ENCODE assay signal across 8 worm cellular contexts in genomic region chrII:3547282-3547681, ce11.
TF ChIP-seq lines count a peak whose summit lies in the region.

No protein-coding gene starts in this region.

TF ChIP-seq in whole organism, L1 larva, 84 proteins besides CTCF, POLR2A, EP300 and RAD21 (continues in another document):
- TF ChIP-seq snu-23 (GFP tag; optimal IDR thresholded peaks at IDR 0.05; lab: Kevin White, UChicago) (no peak), lin-13 (GFP tag; optimal IDR thresholded peaks at IDR 0.05; lab: Kevin White, UChicago) (no peak), nhr-19 (GFP tag; conservative IDR thresholded peaks at IDR 0.05; lab: Robert Waterston, UW) (no peak), dsc-1 (tag; optimal IDR thresholded peaks at IDR 0.05; lab: Kevin White, UChicago) (no peak), ama-1 (optimal IDR thresholded peaks at IDR 0.05; lab: Kevin White, UChicago) (no peak), alr-1 (tag; optimal IDR thresholded peaks at IDR 0.05; lab: Kevin White, UChicago; ENCODE audit: borderline replicate concordance) (no peak), nhr-12 (tag; optimal IDR thresholded peaks at IDR 0.05; lab: Kevin White, UChicago) (no peak), tbx-2 (tag; optimal IDR thresholded peaks at IDR 0.05; lab: Kevin White, UChicago) (no peak), nhr-77 (tag; optimal IDR thresholded peaks at IDR 0.05; lab: Kevin White, UChicago) (no peak), nhr-11 (tag; optimal IDR thresholded peaks at IDR 0.05; lab: Kevin White, UChicago) (no peak), nhr-84 (tag; optimal IDR thresholded peaks at IDR 0.05; lab: Kevin White, UChicago) (no peak), sptf-1 (tag; optimal IDR thresholded peaks at IDR 0.05; lab: Kevin White, UChicago) (no peak)

TF ChIP-seq in whole organism, L2 larva, 48 proteins besides CTCF, POLR2A, EP300 and RAD21 (continues in another document):
- TF ChIP-seq ztf-11 (tag; optimal IDR thresholded peaks at IDR 0.05; lab: Kevin White, UChicago), result no peak
- peak; percentile 46 for TF ChIP-seq mab-5 (tag; optimal IDR thresholded peaks at IDR 0.05; lab: Kevin White, UChicago)
- peak; percentile 16 for TF ChIP-seq snpc-4 (tag; optimal IDR thresholded peaks at IDR 0.05; lab: Kevin White, UChicago)
- peak; percentile 66 for TF ChIP-seq C34F6.9 (tag; optimal IDR thresholded peaks at IDR 0.05; lab: Kevin White, UChicago)
- TF ChIP-seq elt-3 (tag; optimal IDR thresholded peaks at IDR 0.05; lab: Kevin White, UChicago), result no peak
- peak; percentile 42 for TF ChIP-seq zag-1 (tag; optimal IDR thresholded peaks at IDR 0.05; lab: Kevin White, UChicago)
- peak; percentile 40 for TF ChIP-seq nhr-129 (tag; optimal IDR thresholded peaks at IDR 0.05; lab: Kevin White, UChicago)
- TF ChIP-seq elt-1 (tag; optimal IDR thresholded peaks at IDR 0.05; lab: Kevin White, UChicago), result no peak
- no peak for TF ChIP-seq dmd-4 (tag; optimal IDR thresholded peaks at IDR 0.05; lab: Kevin White, UChicago)
- TF ChIP-seq aly-2 (tag; optimal IDR thresholded peaks at IDR 0.05; lab: Kevin White, UChicago), result no peak
- TF ChIP-seq unc-55 (GFP tag; optimal IDR thresholded peaks at IDR 0.05; lab: Kevin White, UChicago), result peak; percentile 66
- TF ChIP-seq mdl-1 (tag; optimal IDR thresholded peaks at IDR 0.05; lab: Kevin White, UChicago), result peak in 1 of 2 experiments; percentile 38

TF ChIP-seq in whole organism, L3 larva, 47 proteins besides CTCF, POLR2A, EP300 and RAD21 (continues in another document):
- TF ChIP-seq hmg-11 (tag; optimal IDR thresholded peaks at IDR 0.05; lab: Kevin White, UChicago), result peak; percentile 81
- peak; percentile 23 for TF ChIP-seq elt-1 (tag; optimal IDR thresholded peaks at IDR 0.05; lab: Kevin White, UChicago)
- peak; percentile 29 for TF ChIP-seq nhr-23 (tag; optimal IDR thresholded peaks at IDR 0.05; lab: Kevin White, UChicago)
- no peak for TF ChIP-seq mdl-1 (tag; optimal IDR thresholded peaks at IDR 0.05; lab: Kevin White, UChicago)
- TF ChIP-seq fkh-2 (tag; optimal IDR thresholded peaks at IDR 0.05; lab: Kevin White, UChicago), result no peak
- TF ChIP-seq elt-3 (tag; optimal IDR thresholded peaks at IDR 0.05; lab: Kevin White, UChicago), result no peak
- peak; percentile 70 for TF ChIP-seq nfya-1 (tag; optimal IDR thresholded peaks at IDR 0.05; lab: Kevin White, UChicago; ENCODE audit: insufficient read depth)
- peak; percentile 81 for TF ChIP-seq lin-15B (tag; optimal IDR thresholded peaks at IDR 0.05; lab: Kevin White, UChicago)
- no peak for TF ChIP-seq daf-12 (tag; optimal IDR thresholded peaks at IDR 0.05; lab: Kevin White, UChicago)
- TF ChIP-seq lin-39 (tag; optimal IDR thresholded peaks at IDR 0.05; lab: Kevin White, UChicago), result peak; percentile 71
- no peak for TF ChIP-seq unc-39 (tag; optimal IDR thresholded peaks at IDR 0.05; lab: Kevin White, UChicago)
- no peak for TF ChIP-seq zag-1 (tag; optimal IDR thresholded peaks at IDR 0.05; lab: Kevin White, UChicago)

TF ChIP-seq in whole organism, L4 larva, 104 proteins besides CTCF, POLR2A, EP300 and RAD21 (continues in another document):
- no peak for TF ChIP-seq jun-1 (tag; optimal IDR thresholded peaks at IDR 0.05; lab: Kevin White, UChicago)
- TF ChIP-seq fkh-10 (GFP tag; optimal IDR thresholded peaks at IDR 0.05; lab: Kevin White, UChicago), result peak; percentile 22
- TF ChIP-seq sdz-12 (GFP tag; optimal IDR thresholded peaks at IDR 0.05; lab: Kevin White, UChicago), result no peak
- TF ChIP-seq nhr-111 (GFP tag; optimal IDR thresholded peaks at IDR 0.05; lab: Kevin White, UChicago), result no peak
- no peak for TF ChIP-seq zfp-2 (tag; optimal IDR thresholded peaks at IDR 0.05; lab: Kevin White, UChicago)
- TF ChIP-seq F44E2.7 (GFP tag; IDR thresholded peaks at IDR 0.05; lab: Robert Waterston, UW), result no peak
- TF ChIP-seq nhr-6 (tag; optimal IDR thresholded peaks at IDR 0.05; lab: Kevin White, UChicago), result no peak
- TF ChIP-seq unc-62 (GFP tag; optimal IDR thresholded peaks at IDR 0.05 in 1 of 2; lab: Kevin White, UChicago), result peak in 1 of 2 experiments; percentile 85
- no peak for TF ChIP-seq unc-62 (tag; optimal IDR thresholded peaks at IDR 0.05; lab: Kevin White, UChicago)
- TF ChIP-seq unc-39 (tag; optimal IDR thresholded peaks at IDR 0.05; lab: Kevin White, UChicago), result no peak
- TF ChIP-seq snpc-1.2 (GFP tag; IDR thresholded peaks at IDR 0.05; lab: Robert Waterston, UW), result no peak
- peak in 1 of 2 experiments; percentile 51 for TF ChIP-seq mdl-1 (tag; optimal IDR thresholded peaks at IDR 0.05; lab: Kevin White, UChicago)

TF ChIP-seq in whole organism, early embryonic, 17 proteins besides CTCF, POLR2A, EP300 and RAD21 (continues in another document):
- TF ChIP-seq tbx-11 (GFP tag; IDR thresholded peaks at IDR 0.05; lab: Robert Waterston, UW) (no peak), flt-1 (GFP tag; IDR thresholded peaks at IDR 0.05; lab: Robert Waterston, UW) (no peak), scrt-1 (GFP tag; IDR thresholded peaks at IDR 0.05; lab: Robert Waterston, UW) (no peak), ama-1 (optimal IDR thresholded peaks at IDR 0.05; lab: Kevin White, UChicago) (no peak), hmbx-1 (tag; optimal IDR thresholded peaks at IDR 0.05; lab: Kevin White, UChicago) (no peak), sea-1 (GFP tag; conservative IDR thresholded peaks at IDR 0.05; lab: Robert Waterston, UW) (no peak), pes-1 (GFP tag; IDR thresholded peaks at IDR 0.05; lab: Robert Waterston, UW) (no peak), F13C5.2 (tag; optimal IDR thresholded peaks at IDR 0.05; lab: Kevin White, UChicago) (no peak), B0310.2 (tag; optimal IDR thresholded peaks at IDR 0.05; lab: Kevin White, UChicago) (no peak), tbx-37 (GFP tag; conservative IDR thresholded peaks at IDR 0.05; lab: Robert Waterston, UW) (0 out of 2 replicates have a peak, but pooled peaks have one; percentile 6), ets-7 (tag; optimal IDR thresholded peaks at IDR 0.05; lab: Kevin White, UChicago) (no peak), tra-4 (tag; optimal IDR thresholded peaks at IDR 0.05; lab: Kevin White, UChicago) (no peak), hmg-4 (GFP tag; optimal IDR thresholded peaks at IDR 0.05; lab: Kevin White, UChicago) (peak; percentile 54)

TF ChIP-seq in whole organism, late embryonic, 69 proteins besides CTCF, POLR2A, EP300 and RAD21 (continues in another document):
- no peak for TF ChIP-seq hlh-13 (GFP tag; optimal IDR thresholded peaks at IDR 0.05; lab: Kevin White, UChicago)
- TF ChIP-seq hlh-15 (tag; optimal IDR thresholded peaks at IDR 0.05; lab: Kevin White, UChicago), result no peak
- no peak for TF ChIP-seq odd-2 (tag; optimal IDR thresholded peaks at IDR 0.05; lab: Kevin White, UChicago)
- TF ChIP-seq ceh-6 (GFP tag; optimal IDR thresholded peaks at IDR 0.05; lab: Kevin White, UChicago), result no peak
- TF ChIP-seq ztf-16 (tag; optimal IDR thresholded peaks at IDR 0.05; lab: Kevin White, UChicago), result no peak
- TF ChIP-seq unc-3 (GFP tag; conservative IDR thresholded peaks at IDR 0.05; lab: Robert Waterston, UW), result no peak
- TF ChIP-seq unc-3 (tag; optimal IDR thresholded peaks at IDR 0.05; lab: Kevin White, UChicago), result no peak
- TF ChIP-seq sox-4 (tag; optimal IDR thresholded peaks at IDR 0.05; lab: Kevin White, UChicago), result no peak
- no peak for TF ChIP-seq fkh-10 (GFP tag; optimal IDR thresholded peaks at IDR 0.05; lab: Kevin White, UChicago)
- TF ChIP-seq ceh-34 (tag; optimal IDR thresholded peaks at IDR 0.05; lab: Kevin White, UChicago), result peak; percentile 53
- no peak for TF ChIP-seq sox-2 (GFP tag; IDR thresholded peaks at IDR 0.05; lab: Robert Waterston, UW)
- TF ChIP-seq nfya-1 (tag; optimal IDR thresholded peaks at IDR 0.05; lab: Kevin White, UChicago), result peak; percentile 37
- TF ChIP-seq ceh-24 (tag; optimal IDR thresholded peaks at IDR 0.05; lab: Kevin White, UChicago), result no peak
- no peak for TF ChIP-seq gmeb-2 (tag; optimal IDR thresholded peaks at IDR 0.05; lab: Kevin White, UChicago)

TF ChIP-seq in whole organism, mixed stage, embryonic, 35 proteins besides CTCF, POLR2A, EP300 and RAD21 (continues in another document):
- peak; percentile 5 for TF ChIP-seq hlh-1 (tag; optimal IDR thresholded peaks at IDR 0.05; lab: Kevin White, UChicago)
- no peak for TF ChIP-seq tbx-8 (GFP tag; optimal IDR thresholded peaks at IDR 0.05; lab: Kevin White, UChicago)
- TF ChIP-seq unc-39 (tag; optimal IDR thresholded peaks at IDR 0.05; lab: Kevin White, UChicago), result no peak
- no peak for TF ChIP-seq pha-4 (tag; optimal IDR thresholded peaks at IDR 0.05; lab: Kevin White, UChicago)
- no peak for TF ChIP-seq lin-32 (GFP tag; optimal IDR thresholded peaks at IDR 0.05; lab: Kevin White, UChicago)
- no peak for TF ChIP-seq nhr-76 (tag; optimal IDR thresholded peaks at IDR 0.05; lab: Kevin White, UChicago)
- TF ChIP-seq ces-1 (GFP tag; optimal IDR thresholded peaks at IDR 0.05; lab: Kevin White, UChicago), result peak; percentile 66
- no peak for TF ChIP-seq lin-13 (tag; optimal IDR thresholded peaks at IDR 0.05; lab: Kevin White, UChicago)
- peak; percentile 68 for TF ChIP-seq unc-120 (tag; optimal IDR thresholded peaks at IDR 0.05; lab: Kevin White, UChicago; ENCODE audit: poor library complexity, severe bottlenecking)
- no peak for TF ChIP-seq nhr-12 (tag; optimal IDR thresholded peaks at IDR 0.05; lab: Kevin White, UChicago)
- TF ChIP-seq zip-8 (tag; optimal IDR thresholded peaks at IDR 0.05; lab: Kevin White, UChicago), result no peak
- TF ChIP-seq M03D4.4 (tag; optimal IDR thresholded peaks at IDR 0.05; lab: Kevin White, UChicago), result no peak
- peak; percentile 45 for TF ChIP-seq ham-2 (GFP tag; optimal IDR thresholded peaks at IDR 0.05; lab: Kevin White, UChicago)
- no peak for TF ChIP-seq mls-2 (tag; optimal IDR thresholded peaks at IDR 0.05; lab: Kevin White, UChicago)

TF ChIP-seq in whole organism, young adult, 124 proteins besides CTCF, POLR2A, EP300 and RAD21:
- no peak for TF ChIP-seq nhr-27 (tag; optimal IDR thresholded peaks at IDR 0.05; lab: Kevin White, UChicago)
- TF ChIP-seq snpc-1.1 (tag; optimal IDR thresholded peaks at IDR 0.05; lab: Kevin White, UChicago; ENCODE audit: insufficient read depth), result no peak
- TF ChIP-seq K12H6.12 (tag; optimal IDR thresholded peaks at IDR 0.05; lab: Kevin White, UChicago), result no peak
- 0 out of 2 replicates have a peak, but pooled peaks have one; percentile 18 for TF ChIP-seq egrh-3 (GFP tag; IDR thresholded peaks at IDR 0.05; lab: Robert Waterston, UW)
- TF ChIP-seq nfyb-1 (GFP tag; IDR thresholded peaks at IDR 0.05; lab: Robert Waterston, UW), result no peak
- no peak for TF ChIP-seq madf-8 (GFP tag; conservative IDR thresholded peaks at IDR 0.05; lab: Robert Waterston, UW)
- no peak for TF ChIP-seq sptf-2 (GFP tag; optimal IDR thresholded peaks at IDR 0.05; lab: Kevin White, UChicago)
- TF ChIP-seq Y95B8A.8 (GFP tag; IDR thresholded peaks at IDR 0.05; lab: Robert Waterston, UW), result no peak
- peak; percentile 37 for TF ChIP-seq ceh-27 (GFP tag; optimal IDR thresholded peaks at IDR 0.05; lab: Kevin White, UChicago)
- peak; percentile 54 for TF ChIP-seq mcd-1 (GFP tag; IDR thresholded peaks at IDR 0.05; lab: Robert Waterston, UW)
- no peak for TF ChIP-seq ceh-79 (tag; optimal IDR thresholded peaks at IDR 0.05; lab: Kevin White, UChicago)
- TF ChIP-seq hmg-1.2 (GFP tag; IDR thresholded peaks at IDR 0.05; lab: Robert Waterston, UW), result peak; percentile 74; the same call in 1 of the 2 replicates
- TF ChIP-seq zfh-2 (GFP tag; conservative IDR thresholded peaks at IDR 0.05; lab: Robert Waterston, UW), result peak; percentile 84
- no peak for TF ChIP-seq madf-3 (GFP tag; IDR thresholded peaks at IDR 0.05; lab: Robert Waterston, UW)
